Worm (Caenorhabditis elegans) whole organism, L4/young adult: ENCODE results near the gene his-5.
"Not testable (repeated sequence)": the region's sequence is repeated elsewhere in the genome, so short reads cannot be mapped to it uniquely, and the experiment has no call there.

ENCODE experiments used
- W03F9.2 ChIP-seq: fragments of 150-350 bp; optimal IDR thresholded peaks from 2 replicates; lab custom pipeline; 2014; ENCODE audit warnings: missing biosample characterization, missing genetic modification characterization
- dao-5 ChIP-seq: sonication (generic microtip); optimal IDR thresholded peaks from 2 replicates; lab custom pipeline; 2016; ENCODE audit warnings: missing genotype, missing genetic modification characterization, moderate library complexity, missing compliant biosample characterization
- him-1 ChIP-seq: sonication (generic microtip); optimal IDR thresholded peaks from 2 replicates; lab custom pipeline; 2016; ENCODE audit warnings: missing genotype, missing genetic modification reagents, missing genetic modification characterization, missing compliant biosample characterization

The his-5 gene

DNA sequence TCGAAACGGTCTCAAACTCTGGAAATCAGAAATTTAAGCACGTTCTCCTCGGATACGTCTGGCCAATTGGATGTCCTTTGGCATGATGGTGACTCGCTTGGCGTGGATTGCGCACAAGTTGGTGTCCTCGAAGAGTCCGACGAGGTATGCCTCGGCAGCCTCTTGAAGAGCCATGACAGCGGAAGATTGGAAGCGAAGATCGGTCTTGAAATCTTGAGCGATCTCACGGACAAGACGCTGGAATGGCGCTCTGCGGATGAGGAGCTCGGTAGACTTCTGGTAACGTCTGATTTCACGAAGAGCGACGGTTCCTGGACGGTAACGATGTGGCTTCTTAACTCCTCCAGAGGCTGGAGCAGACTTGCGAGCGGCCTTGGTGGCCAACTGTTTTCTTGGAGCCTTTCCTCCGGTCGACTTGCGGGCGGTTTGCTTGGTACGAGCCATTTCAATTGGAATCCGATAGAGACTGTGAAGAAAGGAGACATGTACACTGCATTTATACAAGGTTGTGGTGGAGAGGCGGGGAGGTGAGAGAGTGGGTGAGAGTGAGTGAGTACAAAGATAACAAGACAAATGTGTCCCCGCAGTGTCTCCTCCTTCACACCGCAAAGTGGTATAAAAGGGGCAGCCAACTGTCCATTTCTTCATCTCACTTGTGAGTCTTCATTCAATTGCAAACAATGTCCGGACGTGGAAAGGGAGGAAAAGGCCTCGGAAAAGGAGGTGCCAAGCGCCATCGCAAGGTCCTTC is at the start of gene his-5, which contains the start of gene his-6:
TSS of gene his-5 (plus strand) at position 681 of the 750 bp plus-strand sequence.
TSS of gene his-6 (minus strand) at position 444 of the 750 bp plus-strand sequence.
- TF ChIP-seq him-1, W03F9.2, dao-5 (tag; lab: Kevin White, UChicago): not testable (repeated sequence)

DNA sequence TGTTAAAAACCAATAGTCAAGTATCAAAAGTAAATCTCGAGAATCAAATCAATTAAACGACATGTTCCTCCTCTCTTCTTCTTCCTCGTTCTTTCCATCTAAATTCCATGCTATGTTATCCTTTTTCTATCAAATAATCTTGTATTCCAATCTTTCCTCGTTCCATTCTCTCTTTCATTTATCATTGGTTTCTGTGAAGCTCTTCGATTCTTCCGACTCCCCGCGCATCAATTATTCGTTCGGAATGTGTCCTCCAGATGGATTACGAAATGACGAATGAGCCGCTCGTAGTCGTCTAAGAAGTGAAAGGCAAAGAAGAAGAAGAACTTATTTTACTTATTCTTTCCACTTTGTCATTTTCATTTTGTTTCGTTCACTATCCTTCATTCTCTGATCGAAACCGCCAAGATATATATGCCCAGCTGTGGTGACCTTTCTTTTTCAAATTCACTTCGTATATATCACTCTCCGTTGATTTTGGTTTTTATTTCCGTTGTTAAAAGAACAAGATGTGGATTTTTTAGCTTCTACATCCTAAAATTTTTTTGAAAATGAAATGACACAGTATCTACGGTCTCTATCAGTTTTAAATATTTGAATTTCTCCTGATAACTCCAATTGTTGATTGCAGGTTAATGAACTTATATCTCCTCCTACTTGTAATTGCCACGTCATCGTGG is 40.6 kb upstream of the his-5 start, which contains the start of gene pxn-1:
TSS of gene pxn-1 (plus strand) at position 630 of the 680 bp plus-strand sequence.
- TF ChIP-seq W03F9.2 (tag; lab: Kevin White, UChicago) (no peak), dao-5 (tag; lab: Kevin White, UChicago) (no peak), him-1 (tag; lab: Kevin White, UChicago) (no peak)

DNA sequence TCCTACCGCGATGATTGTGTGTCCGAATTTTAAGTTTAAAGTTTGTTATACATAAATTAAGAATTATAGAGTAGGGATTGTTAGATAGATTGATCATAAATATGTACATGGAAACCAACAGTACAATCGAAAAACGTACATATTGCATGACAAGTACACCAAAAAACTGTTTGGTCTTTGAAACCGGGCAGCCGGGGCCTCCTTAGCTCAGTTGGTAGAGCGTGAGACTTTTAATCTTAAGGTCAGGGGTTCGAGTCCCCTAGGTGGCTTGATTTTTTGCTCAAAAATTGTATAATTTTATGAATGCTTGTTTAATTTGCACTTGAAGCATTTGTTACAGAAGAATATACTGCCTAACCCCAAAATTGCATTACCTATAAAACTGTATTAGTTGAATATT is 39.9 kb upstream of the his-5 start:
- TF ChIP-seq W03F9.2 (tag; lab: Kevin White, UChicago): no peak
- TF ChIP-seq dao-5 (tag; lab: Kevin White, UChicago): no peak
- TF ChIP-seq him-1 (tag; lab: Kevin White, UChicago): no peak

DNA sequence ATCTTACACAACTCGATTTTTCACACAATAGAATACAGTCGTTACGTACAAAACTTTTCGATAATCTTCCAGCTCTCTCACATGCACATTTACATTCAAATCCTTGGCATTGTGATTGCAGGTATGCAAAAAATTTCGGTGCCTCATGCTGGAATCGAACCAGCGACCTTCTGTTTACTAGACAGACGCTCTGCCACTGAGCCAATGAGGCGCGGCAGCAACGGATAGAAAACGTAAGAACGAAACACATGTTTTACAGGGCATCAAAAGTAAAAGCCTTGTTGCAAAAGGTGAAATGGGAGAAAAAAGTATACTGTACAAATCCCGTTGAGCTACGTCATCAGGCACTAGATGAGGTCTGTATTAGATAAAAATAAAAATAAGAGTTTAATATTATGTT is 39.0 kb upstream of the his-5 start:
- no peak for TF ChIP-seq dao-5 (tag; lab: Kevin White, UChicago)

DNA sequence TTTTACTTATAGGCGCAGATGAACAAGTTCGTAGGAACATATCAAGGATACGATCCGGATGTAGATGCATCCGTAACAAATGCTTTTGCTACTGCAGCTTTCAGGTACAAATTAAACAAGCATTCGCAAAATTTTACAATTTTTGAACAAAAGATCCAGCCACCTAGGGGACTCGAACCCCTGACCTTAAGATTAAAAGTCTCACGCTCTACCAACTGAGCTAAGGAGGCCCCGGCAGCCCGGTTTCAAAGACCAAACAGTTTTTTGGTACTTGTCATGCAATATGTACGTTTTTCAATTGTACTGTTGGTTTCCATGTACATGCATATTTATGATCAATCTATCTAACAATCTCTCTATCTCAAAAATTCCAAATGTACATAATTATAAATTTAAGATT is 35.6 kb upstream of the his-5 start:
- no peak for TF ChIP-seq W03F9.2 (tag; lab: Kevin White, UChicago)
- no peak for TF ChIP-seq him-1 (tag; lab: Kevin White, UChicago)
- no peak for TF ChIP-seq dao-5 (tag; lab: Kevin White, UChicago)

DNA sequence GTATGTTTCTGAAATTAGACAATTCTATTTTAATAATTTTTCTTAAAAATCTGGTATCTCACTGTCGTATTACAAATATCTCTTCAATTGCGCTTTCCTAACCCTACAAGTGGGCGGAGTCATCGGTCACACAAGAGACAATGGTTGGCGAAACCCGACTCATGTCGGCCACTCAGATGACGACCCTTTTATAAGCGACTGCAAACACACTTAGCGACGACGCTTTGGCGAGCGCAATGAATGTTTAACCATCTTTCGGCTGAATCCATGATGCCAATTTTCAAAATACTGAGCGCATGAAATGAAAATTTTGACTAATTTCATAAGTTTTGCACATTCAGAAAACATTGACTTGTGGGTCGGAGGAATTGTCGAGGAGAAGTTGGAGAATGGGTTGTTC is 34.7 kb upstream of the his-5 start:
- TF ChIP-seq him-1 (tag; lab: Kevin White, UChicago): peak; percentile 97
- peak; percentile 84 for TF ChIP-seq W03F9.2 (tag; lab: Kevin White, UChicago)
- peak; percentile 96 for TF ChIP-seq dao-5 (tag; lab: Kevin White, UChicago)

DNA sequence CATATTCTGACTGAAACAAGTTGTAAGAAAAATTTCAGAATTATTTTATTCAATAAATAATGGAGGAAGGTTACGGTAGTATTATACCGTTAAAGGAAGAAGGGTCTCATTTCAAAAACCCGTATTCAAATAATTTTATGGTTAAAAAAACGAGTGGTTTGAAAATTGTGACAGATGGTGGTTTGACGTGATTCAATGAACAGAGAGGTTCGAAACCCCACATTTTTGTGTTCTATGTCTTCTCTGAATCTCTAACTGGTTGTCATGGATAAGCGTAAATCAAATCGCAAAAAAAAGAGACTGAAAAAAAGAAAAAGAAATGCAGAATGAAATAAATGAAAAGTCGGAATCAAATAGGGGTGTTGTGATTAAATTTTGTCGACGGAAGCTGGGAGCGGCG is 27.7 kb upstream of the his-5 start, which contains the start of gene ZK994.6:
TSS of gene ZK994.6 (minus strand) at position 101 of the 400 bp plus-strand sequence.
- no peak for TF ChIP-seq W03F9.2 (tag; lab: Kevin White, UChicago)
- no peak for TF ChIP-seq him-1 (tag; lab: Kevin White, UChicago)
- TF ChIP-seq dao-5 (tag; lab: Kevin White, UChicago): no peak

DNA sequence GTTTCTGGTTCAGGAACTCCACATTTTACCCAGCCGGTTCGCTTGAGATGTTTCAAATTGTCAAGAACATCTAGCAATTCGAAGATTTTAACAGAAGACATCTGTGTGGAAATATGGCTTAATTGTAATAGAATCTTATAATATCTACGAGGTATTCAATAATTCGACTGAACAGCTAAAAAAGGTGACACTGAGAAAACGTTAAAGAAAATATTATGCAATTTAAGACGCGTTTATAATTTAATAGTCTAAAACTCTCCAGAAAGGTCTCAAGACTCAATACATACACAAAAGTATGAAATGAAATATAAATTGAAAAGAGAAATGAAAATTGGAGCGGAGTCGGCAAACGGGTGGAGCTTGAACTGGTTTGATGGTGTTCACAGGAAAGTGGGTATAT is 21.7 kb upstream of the his-5 start, which contains the start of gene F45F2.9:
TSS of gene F45F2.9 (minus strand) at position 101 of the 400 bp plus-strand sequence.
- TF ChIP-seq him-1 (tag; lab: Kevin White, UChicago) (no peak), dao-5 (tag; lab: Kevin White, UChicago) (no peak), W03F9.2 (tag; lab: Kevin White, UChicago) (no peak)

DNA sequence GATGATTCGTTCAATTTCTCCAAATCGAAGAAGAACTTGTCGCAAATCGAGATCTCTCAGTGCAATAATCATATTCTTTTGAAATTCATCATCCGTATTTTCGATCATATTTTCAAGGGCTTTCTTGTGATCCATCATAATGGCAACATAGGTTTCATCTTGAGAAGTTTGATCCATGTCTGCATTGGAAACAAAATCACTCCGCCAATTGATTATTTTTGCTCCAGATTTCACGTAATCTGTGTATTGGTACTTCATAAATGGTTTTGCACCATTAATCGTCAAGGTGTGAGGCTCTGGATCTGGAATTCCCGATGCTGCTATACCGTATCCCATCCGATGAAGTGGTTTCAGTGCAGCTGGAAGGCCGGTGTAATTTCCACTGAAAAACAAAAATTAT is 18.6 kb upstream of the his-5 start:
- no peak for TF ChIP-seq dao-5 (tag; lab: Kevin White, UChicago)
- TF ChIP-seq W03F9.2 (tag; lab: Kevin White, UChicago): no peak
- no peak for TF ChIP-seq him-1 (tag; lab: Kevin White, UChicago)

DNA sequence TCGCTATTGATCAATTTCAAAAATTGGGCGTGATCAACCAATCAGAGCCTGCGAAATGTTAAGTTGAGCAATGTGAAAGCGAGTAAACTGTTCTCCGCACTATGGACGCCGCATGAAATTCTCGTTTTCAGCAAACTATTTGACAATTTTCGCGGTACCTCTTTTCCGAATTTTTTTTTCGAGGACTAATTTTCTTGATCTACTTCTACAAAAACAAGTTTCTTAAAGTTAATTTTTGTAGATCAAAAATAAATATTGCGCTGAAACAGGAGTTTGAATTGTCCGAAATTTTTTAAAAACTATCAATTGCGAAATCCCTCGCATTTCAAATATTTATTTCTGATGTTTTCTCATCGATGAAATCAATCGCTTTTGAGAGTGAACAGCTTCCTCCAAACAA is 17.3 kb upstream of the his-5 start:
- no peak for TF ChIP-seq W03F9.2 (tag; lab: Kevin White, UChicago)
- no peak for TF ChIP-seq him-1 (tag; lab: Kevin White, UChicago)
- no peak for TF ChIP-seq dao-5 (tag; lab: Kevin White, UChicago)

DNA sequence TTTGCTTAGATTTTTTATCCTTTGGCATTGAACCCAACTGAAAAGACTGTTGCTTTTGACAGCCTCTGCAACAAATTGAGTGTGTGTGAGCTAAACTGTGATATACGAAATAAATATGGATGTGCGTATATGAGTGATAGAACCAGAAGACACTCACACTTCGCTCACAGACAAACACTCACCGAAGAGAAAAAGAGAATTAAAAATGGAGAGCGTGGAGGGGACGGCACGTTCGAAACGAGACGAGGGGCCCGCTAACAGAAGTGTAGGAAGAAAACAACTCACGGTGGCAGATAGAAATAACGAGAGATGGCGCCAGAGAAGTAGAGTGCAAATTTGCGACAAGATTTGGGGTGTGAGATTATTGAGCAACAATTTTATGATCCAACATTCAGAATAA is 16.7 kb upstream of the his-5 start:
- TF ChIP-seq dao-5 (tag; lab: Kevin White, UChicago) (no peak), him-1 (tag; lab: Kevin White, UChicago) (no peak), W03F9.2 (tag; lab: Kevin White, UChicago) (no peak)

DNA sequence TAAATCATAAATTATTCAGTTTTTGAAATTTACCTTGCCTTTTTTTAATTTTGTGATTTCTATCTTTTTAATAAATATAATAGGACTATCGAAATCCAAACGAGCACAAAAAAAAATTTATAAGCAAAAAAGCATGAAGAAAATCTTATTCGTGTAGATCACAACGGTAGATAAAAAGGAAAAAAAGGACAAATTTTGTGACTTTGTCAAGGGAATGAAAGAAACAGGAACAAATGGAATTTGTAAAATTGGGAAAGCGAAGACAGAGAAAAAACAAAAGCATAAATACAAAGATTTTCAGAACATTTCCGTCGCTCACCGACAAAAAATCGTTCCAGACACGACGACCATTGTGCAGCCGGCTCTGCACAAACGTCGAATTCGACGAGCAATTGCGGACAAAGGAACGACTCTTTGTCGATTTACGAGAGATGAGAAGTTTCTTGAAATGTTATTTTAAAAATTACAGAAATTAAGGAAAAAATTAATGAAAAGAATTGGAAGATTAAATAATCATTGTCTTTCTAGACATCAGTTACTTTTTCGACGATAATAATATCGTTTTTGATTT is 16.1 kb upstream of the his-5 start, which contains the start of gene F45F2.10:
TSS of gene F45F2.10 (minus strand) at position 51 of the 571 bp plus-strand sequence.
- TF ChIP-seq him-1 (tag; lab: Kevin White, UChicago) (no peak), W03F9.2 (tag; lab: Kevin White, UChicago) (no peak), dao-5 (tag; lab: Kevin White, UChicago) (no peak)
